Worm (Caenorhabditis elegans): ENCODE measurements around the gene F13E9.9.

F13E9.9 gene

DNA sequence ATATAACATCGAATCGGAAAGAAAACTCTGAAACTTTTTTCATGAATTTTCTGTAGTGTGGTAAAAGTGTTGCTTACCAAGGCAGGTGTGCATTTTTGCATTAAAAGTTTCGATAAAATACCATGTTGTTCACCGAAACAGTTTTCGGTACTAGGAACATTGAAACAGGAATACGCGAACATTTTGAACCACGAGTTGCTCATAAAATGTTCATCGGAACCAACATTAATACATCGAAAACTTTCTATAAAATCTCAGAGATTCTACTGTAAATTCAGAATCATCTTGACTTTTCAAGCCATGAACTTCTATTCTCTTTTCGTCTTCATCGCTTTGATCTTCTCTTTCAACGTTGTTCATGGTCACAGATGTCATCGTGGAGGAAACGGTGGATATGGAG, 18.7 kb downstream of the F13E9.9 start, which contains the start of gene fipr-15:
fipr-15 (plus strand) TSS at position 301 of the 400 bp plus-strand sequence.
- TF ChIP-seq sptf-1 (tag; optimal IDR thresholded peaks at IDR 0.05) (no peak), fkh-10 (GFP tag; optimal IDR thresholded peaks at IDR 0.05) (no peak), nhr-237 (tag; optimal IDR thresholded peaks at IDR 0.05) (no peak), grh-1 (GFP tag; IDR thresholded peaks at IDR 0.05) (no peak), ceh-88 (GFP tag; IDR thresholded peaks at IDR 0.05) (no peak), egl-13 (tag; optimal IDR thresholded peaks at IDR 0.05) (no peak), pax-3 (tag; optimal IDR thresholded peaks at IDR 0.05) (no peak), snpc-4 (tag; optimal IDR thresholded peaks at IDR 0.05) (no peak), swsn-7 (tag; optimal IDR thresholded peaks at IDR 0.05) (no peak), nhr-85 (tag) (no peak), hlh-17 (GFP tag; optimal IDR thresholded peaks at IDR 0.05; ENCODE audit: borderline replicate concordance) (no peak)

DNA sequence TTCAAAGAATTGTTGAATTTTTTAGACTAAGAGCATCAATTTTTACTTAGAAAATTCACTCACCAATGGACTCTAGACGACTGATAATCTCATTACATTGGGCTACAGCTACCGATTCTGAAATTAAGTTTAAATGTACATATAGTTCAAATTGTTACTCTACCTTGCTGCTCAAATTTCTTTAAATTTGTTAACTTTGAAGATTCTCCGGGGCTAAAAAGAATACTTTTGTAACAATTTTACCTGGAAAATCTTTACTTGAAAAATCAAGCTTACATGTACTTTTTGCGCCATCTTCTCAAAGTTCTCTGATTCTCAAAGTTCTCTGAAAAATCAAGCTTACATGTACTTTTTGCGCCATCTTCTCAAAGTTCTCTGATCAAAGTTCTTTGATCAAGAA, 19.4 kb downstream of the F13E9.9 start, which contains the start of gene sdz-13:
sdz-13 (minus strand) TSS at position 101 of the 400 bp plus-strand sequence.
- TF ChIP-seq elt-2 (tag; optimal IDR thresholded peaks at IDR 0.05) = no peak
- no peak for TF ChIP-seq pqm-1 (tag; optimal IDR thresholded peaks at IDR 0.05)
- no peak for TF ChIP-seq sptf-1 (tag; optimal IDR thresholded peaks at IDR 0.05)
- no peak for TF ChIP-seq lin-35 (GFP tag; optimal IDR thresholded peaks at IDR 0.05)
- TF ChIP-seq nhr-71 (tag; optimal IDR thresholded peaks at IDR 0.05) = no peak
- TF ChIP-seq zip-4 (GFP tag; optimal IDR thresholded peaks at IDR 0.05) = no peak
- no peak for TF ChIP-seq unc-30 (tag; optimal IDR thresholded peaks at IDR 0.05)
- TF ChIP-seq tbx-2 (tag; optimal IDR thresholded peaks at IDR 0.05) = no peak
- TF ChIP-seq jun-1 (tag; optimal IDR thresholded peaks at IDR 0.05) = no peak
- TF ChIP-seq aly-2 (tag; optimal IDR thresholded peaks at IDR 0.05) = no peak
- no peak for TF ChIP-seq Y116A8C.19 (tag; optimal IDR thresholded peaks at IDR 0.05; ENCODE audit: borderline replicate concordance)
- TF ChIP-seq unc-98 (GFP tag; IDR thresholded peaks at IDR 0.05) = no peak
- TF ChIP-seq irx-1 (tag; optimal IDR thresholded peaks at IDR 0.05) = no peak
- no peak for TF ChIP-seq ets-5 (GFP tag; IDR thresholded peaks at IDR 0.05)
- TF ChIP-seq efl-3 (GFP tag; optimal IDR thresholded peaks at IDR 0.05) = no peak
- TF ChIP-seq rnt-1 (tag; optimal IDR thresholded peaks at IDR 0.05) = no peak
- TF ChIP-seq C16A3.4 (tag; optimal IDR thresholded peaks at IDR 0.05) = no peak
- no peak for TF ChIP-seq alr-1 (tag; optimal IDR thresholded peaks at IDR 0.05; ENCODE audit: borderline replicate concordance)

- no peak for TF ChIP-seq dsc-1 (tag; optimal IDR thresholded peaks at IDR 0.05)
- TF ChIP-seq pax-3 (tag; optimal IDR thresholded peaks at IDR 0.05) = no peak
Observed at ce11 chrIV:10876844-10877243, 22.1 kb downstream of the F13E9.9 start, which contains the start of gene fipr-14. Gene fipr-14, plus strand, starts transcription at chrIV:10877144.

- no peak for TF ChIP-seq dsc-1 (tag; optimal IDR thresholded peaks at IDR 0.05)
- no peak for TF ChIP-seq unc-98 (GFP tag; IDR thresholded peaks at IDR 0.05)
- TF ChIP-seq egl-27 (tag; optimal IDR thresholded peaks at IDR 0.05) = no peak
- no peak for TF ChIP-seq nhr-11 (tag; optimal IDR thresholded peaks at IDR 0.05)
Observed at ce11 chrIV:10874527-10874926, 24.5 kb downstream of the F13E9.9 start, which contains the start of gene F13E9.12. Gene F13E9.12, minus strand, starts transcription at chrIV:10874627.

DNA sequence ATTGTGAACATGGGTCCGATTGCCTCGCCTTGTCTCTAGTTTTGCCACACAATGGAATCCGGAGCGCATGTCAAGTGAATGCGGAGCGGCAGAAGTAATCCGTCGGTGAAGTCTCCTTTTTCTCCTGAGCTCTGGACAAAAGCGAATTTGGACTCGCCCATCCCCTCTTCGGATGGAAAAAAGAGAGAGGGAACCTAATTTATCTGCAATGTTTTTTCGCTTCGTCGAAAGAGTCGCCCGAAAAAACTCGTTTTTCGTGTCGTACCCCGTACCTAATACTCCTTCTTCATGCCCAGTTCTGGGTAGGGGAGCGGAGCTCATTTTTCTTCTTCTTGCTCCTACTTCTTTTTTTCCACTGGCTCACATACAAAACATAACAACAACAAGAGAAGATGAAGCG, 28.8 kb downstream of the F13E9.9 start:
- TF ChIP-seq lin-14 (GFP tag; optimal IDR thresholded peaks at IDR 0.05) = peak; percentile 54
- no peak for TF ChIP-seq elt-2 (tag; optimal IDR thresholded peaks at IDR 0.05)
- TF ChIP-seq unc-98 (GFP tag; IDR thresholded peaks at IDR 0.05) = no peak
- TF ChIP-seq efl-1 (optimal IDR thresholded peaks at IDR 0.05) = no peak
- TF ChIP-seq efl-1 (GFP tag; optimal IDR thresholded peaks at IDR 0.05 in 1 of 2) = peak in 1 of 2 experiments; percentile 44
- TF ChIP-seq nhr-12 (tag; optimal IDR thresholded peaks at IDR 0.05) = no peak
- no peak for TF ChIP-seq alr-1 (tag; optimal IDR thresholded peaks at IDR 0.05; ENCODE audit: borderline replicate concordance)

Data from whole organism, L1 larva.